Fruit fly (Drosophila melanogaster) whole organism, adult: Measurements from ENCODE around the gene Glut1.

ENCODE experiments used
- CG11617 ChIP-seq: fragments of 200-800 bp; sonication (Bioruptor generic); optimal IDR thresholded peaks from 2 replicates; lab custom pipeline; 2017; ENCODE audit warnings: mild to moderate bottlenecking, missing biosample characterization, missing genetic modification reagents, missing genetic modification characterization
- CG12768 ChIP-seq: fragments of 200-800 bp; sonication (Bioruptor generic); optimal IDR thresholded peaks from 2 replicates; lab custom pipeline; 2017; ENCODE audit warnings: missing biosample characterization, missing genetic modification characterization, mild to moderate bottlenecking, moderate library complexity, missing genetic modification reagents
- CG14711 ChIP-seq: fragments of 200-800 bp; sonication (Bioruptor generic); optimal IDR thresholded peaks from 2 replicates; lab custom pipeline; 2018; ENCODE audit warnings: missing biosample characterization, mild to moderate bottlenecking, missing genetic modification characterization, moderate library complexity
- CG1620 ChIP-seq: fragments of 200-800 bp; sonication (Bioruptor generic); optimal IDR thresholded peaks from 2 replicates; lab custom pipeline; 2016; ENCODE audit warnings: missing biosample characterization, missing genetic modification characterization
- CG33017 ChIP-seq: fragments of 200-800 bp; sonication (Bioruptor generic); optimal IDR thresholded peaks from 2 replicates; lab custom pipeline; 2018; ENCODE audit warnings: missing biosample characterization, mild to moderate bottlenecking, missing genetic modification characterization, moderate library complexity
- CG5204 ChIP-seq: fragments of 200-800 bp; sonication (Bioruptor generic); optimal IDR thresholded peaks from 2 replicates; lab custom pipeline; 2016; ENCODE audit warnings: missing biosample characterization, missing genetic modification characterization
- CG7045 ChIP-seq: fragments of 200-800 bp; sonication (Bioruptor generic); optimal IDR thresholded peaks from 2 replicates; lab custom pipeline; 2017; ENCODE audit warnings: missing biosample characterization, mild to moderate bottlenecking, missing genetic modification characterization
- CG7101 ChIP-seq: fragments of 200-800 bp; sonication (Bioruptor generic); optimal IDR thresholded peaks from 2 replicates; lab custom pipeline; 2018; ENCODE audit warnings: missing biosample characterization, mild to moderate bottlenecking, missing genetic modification characterization, moderate library complexity
- Clk ChIP-seq: fragments of 200-800 bp; sonication (Bioruptor generic); optimal IDR thresholded peaks from 2 replicates; lab custom pipeline; 2017; ENCODE audit warnings: missing biosample characterization, missing genetic modification characterization
- Crg-1 ChIP-seq: fragments of 200-800 bp; sonication (Bioruptor generic); optimal IDR thresholded peaks from 2 replicates; lab custom pipeline; 2016; ENCODE audit warnings: missing biosample characterization, missing genetic modification characterization
- Hr96 ChIP-seq: fragments of 200-800 bp; sonication (Bioruptor generic); optimal IDR thresholded peaks from 2 replicates; lab custom pipeline; 2016; ENCODE audit warnings: missing biosample characterization, missing genetic modification characterization
- Mnt ChIP-seq: fragments of 200-800 bp; sonication (Bioruptor generic); optimal IDR thresholded peaks from 2 replicates; lab custom pipeline; 2016; ENCODE audit warnings: missing biosample characterization, mild to moderate bottlenecking, missing genetic modification characterization
- bab1 ChIP-seq: fragments of 200-800 bp; sonication (Bioruptor generic); optimal IDR thresholded peaks from 3 replicates; lab custom pipeline; 2019; ENCODE audit warnings: missing biosample characterization, mild to moderate bottlenecking, missing genetic modification characterization, moderate library complexity
- cic ChIP-seq: fragments of 200-800 bp; sonication (Bioruptor generic); optimal IDR thresholded peaks from 2 replicates; lab custom pipeline; 2017; ENCODE audit warnings: missing biosample characterization, mild to moderate bottlenecking, missing genetic modification characterization, moderate library complexity
- cnc ChIP-seq, 2 experiments: fragments of >200 bp; optimal IDR thresholded peaks; 2 replicates each; lab custom pipeline; 2017
- kay ChIP-seq: fragments of 200-800 bp; sonication (Bioruptor generic); peaks from one replicate; lab custom pipeline; 2016; ENCODE audit warnings: missing biosample characterization, missing genetic modification characterization, borderline replicate concordance
- ovo ChIP-seq: fragments of 200-800 bp; sonication (Bioruptor generic); optimal IDR thresholded peaks from 2 replicates; lab custom pipeline; 2016; ENCODE audit warnings: missing biosample characterization, missing genetic modification characterization
- pad ChIP-seq: fragments of 200-800 bp; sonication (Bioruptor generic); optimal IDR thresholded peaks from 3 replicates; lab custom pipeline; 2017; ENCODE audit warnings: missing biosample characterization, missing genetic modification characterization, mild to moderate bottlenecking, moderate library complexity, missing genetic modification reagents
- tj ChIP-seq: fragments of 200-800 bp; sonication (Bioruptor generic); optimal IDR thresholded peaks from 3 replicates; lab custom pipeline; 2017; ENCODE audit warnings: missing biosample characterization, mild to moderate bottlenecking, missing genetic modification characterization, moderate library complexity
- toe ChIP-seq: fragments of 200-800 bp; sonication (Bioruptor generic); optimal IDR thresholded peaks from 2 replicates; lab custom pipeline; 2016; ENCODE audit warnings: missing biosample characterization, missing genetic modification characterization

Glut1 gene

dm6 chr3L:1010969-1011368 lies 97.1 kb downstream of the Glut1 start:
- TF ChIP-seq CG7045 (GFP tag; lab: Kevin White, UChicago) = peak; percentile 31
- no peak for TF ChIP-seq cic

- TF ChIP-seq ovo (GFP tag; lab: Kevin White, UChicago) (no peak), Crg-1 (GFP tag; lab: Kevin White, UChicago) (no peak), CG7101 (tag; lab: Kevin White, UChicago) (no peak), Hr96 (GFP tag; lab: Kevin White, UChicago) (no peak), Clk (GFP tag; lab: Kevin White, UChicago) (no peak), CG33017 (tag; lab: Kevin White, UChicago) (no peak), CG14711 (tag; lab: Kevin White, UChicago) (no peak), CG5204 (GFP tag; lab: Kevin White, UChicago) (no peak), Mnt (no peak), cnc (optimal IDR thresholded peaks at IDR 0.05; lab: Kevin White, UChicago) (no peak), CG12768 (no peak), CG11617 (GFP tag; lab: Kevin White, UChicago) (no peak)
These were observed 106.0 kb downstream of the Glut1 start for dm6 chr3L:1019876-1020275.

dm6 chr3L:1021642-1022041 lies 107.8 kb downstream of the Glut1 start:
- no peak for TF ChIP-seq tj (GFP tag; lab: Kevin White, UChicago)
- no peak for TF ChIP-seq CG5204 (GFP tag; lab: Kevin White, UChicago)
- TF ChIP-seq CG11617 (GFP tag; lab: Kevin White, UChicago) = no peak
- TF ChIP-seq Crg-1 (GFP tag; lab: Kevin White, UChicago) = no peak
- no peak for TF ChIP-seq CG33017 (tag; lab: Kevin White, UChicago)
- no peak for TF ChIP-seq cic
- TF ChIP-seq kay (GFP tag; lab: Kevin White, UChicago) = no peak
- no peak for TF ChIP-seq Clk (GFP tag; lab: Kevin White, UChicago)
- TF ChIP-seq toe (GFP tag; lab: Kevin White, UChicago) = no peak
- TF ChIP-seq CG12768 = no peak
- TF ChIP-seq CG14711 (tag; lab: Kevin White, UChicago) = no peak
- no peak for TF ChIP-seq CG1620 (GFP tag; lab: Kevin White, UChicago)
- no peak for TF ChIP-seq Hr96 (GFP tag; lab: Kevin White, UChicago)
- no peak for TF ChIP-seq cnc (optimal IDR thresholded peaks at IDR 0.05; lab: Kevin White, UChicago)
- TF ChIP-seq ovo (GFP tag; lab: Kevin White, UChicago) = no peak
- no peak for TF ChIP-seq Mnt

- TF ChIP-seq Mnt (no peak), CG7101 (tag; lab: Kevin White, UChicago) (no peak), CG1620 (GFP tag; lab: Kevin White, UChicago) (no peak), toe (GFP tag; lab: Kevin White, UChicago) (no peak), CG14711 (tag; lab: Kevin White, UChicago) (no peak), CG12768 (no peak), pad (GFP tag; lab: Kevin White, UChicago) (no peak), cnc (optimal IDR thresholded peaks at IDR 0.05; lab: Kevin White, UChicago) (no peak), bab1 (no peak), CG11617 (GFP tag; lab: Kevin White, UChicago) (no peak), CG5204 (GFP tag; lab: Kevin White, UChicago) (no peak), ovo (GFP tag; lab: Kevin White, UChicago) (no peak), CG33017 (tag; lab: Kevin White, UChicago) (no peak), Hr96 (GFP tag; lab: Kevin White, UChicago) (no peak), tj (GFP tag; lab: Kevin White, UChicago) (no peak), Crg-1 (GFP tag; lab: Kevin White, UChicago) (no peak), cic (no peak), Clk (GFP tag; lab: Kevin White, UChicago) (no peak)
These were observed 108.3 kb downstream of the Glut1 start for dm6 chr3L:1022206-1022605.

dm6 chr3L:1022783-1023182 lies 108.9 kb downstream of the Glut1 start:
- TF ChIP-seq CG7045 (GFP tag; lab: Kevin White, UChicago) = no peak
- TF ChIP-seq cic = no peak
- TF ChIP-seq Mnt = no peak
- no peak for TF ChIP-seq CG1620 (GFP tag; lab: Kevin White, UChicago)
- TF ChIP-seq CG12768 = peak; percentile 18
- TF ChIP-seq pad (GFP tag; lab: Kevin White, UChicago) = no peak
- TF ChIP-seq CG11617 (GFP tag; lab: Kevin White, UChicago) = no peak
- no peak for TF ChIP-seq toe (GFP tag; lab: Kevin White, UChicago)
- no peak for TF ChIP-seq CG33017 (tag; lab: Kevin White, UChicago)
- no peak for TF ChIP-seq Clk (GFP tag; lab: Kevin White, UChicago)
- TF ChIP-seq ovo (GFP tag; lab: Kevin White, UChicago) = no peak
- peak; percentile 7 for TF ChIP-seq bab1
- no peak for TF ChIP-seq Hr96 (GFP tag; lab: Kevin White, UChicago)
- no peak for TF ChIP-seq Crg-1 (GFP tag; lab: Kevin White, UChicago)
- TF ChIP-seq CG7101 (tag; lab: Kevin White, UChicago) = no peak
- no peak for TF ChIP-seq cnc (optimal IDR thresholded peaks at IDR 0.05; lab: Kevin White, UChicago)

- TF ChIP-seq Crg-1 (GFP tag; lab: Kevin White, UChicago) (no peak), Mnt (no peak), ovo (GFP tag; lab: Kevin White, UChicago) (no peak), CG12768 (no peak), Hr96 (GFP tag; lab: Kevin White, UChicago) (no peak), CG1620 (GFP tag; lab: Kevin White, UChicago) (no peak), tj (GFP tag; lab: Kevin White, UChicago) (no peak), CG11617 (GFP tag; lab: Kevin White, UChicago) (no peak), CG7045 (GFP tag; lab: Kevin White, UChicago) (no peak), cnc (optimal IDR thresholded peaks at IDR 0.05; lab: Kevin White, UChicago) (no peak), CG33017 (tag; lab: Kevin White, UChicago) (no peak), bab1 (no peak), cic (no peak), pad (GFP tag; lab: Kevin White, UChicago) (no peak), CG7101 (tag; lab: Kevin White, UChicago) (no peak), toe (GFP tag; lab: Kevin White, UChicago) (no peak), Clk (GFP tag; lab: Kevin White, UChicago) (no peak)
These were observed 109.9 kb downstream of the Glut1 start for dm6 chr3L:1023728-1024127.
